Worm (Caenorhabditis elegans) whole organism, late embryonic: ENCODE measurements around the gene chtb-3.

Experiments used
- C08G9.2 ChIP-seq: sonication (generic microtip); optimal IDR thresholded peaks from 2 replicates; lab custom pipeline; 2016; ENCODE audit warnings: mild to moderate bottlenecking, missing genetic modification characterization, moderate library complexity, missing compliant biosample characterization
- T23F11.4 ChIP-seq: fragments of 200-800 bp; sonication (Bioruptor generic); optimal IDR thresholded peaks from 2 replicates; lab custom pipeline; 2018; ENCODE audit warnings: mild to moderate bottlenecking, missing genetic modification characterization, missing compliant biosample characterization
- ama-1 ChIP-seq: fragments of 150-350 bp; optimal IDR thresholded peaks from 2 replicates; lab custom pipeline; 2014
- dmd-4 ChIP-seq: sonication (generic microtip); optimal IDR thresholded peaks from 2 replicates; lab custom pipeline; 2016; ENCODE audit warnings: borderline replicate concordance, missing genetic modification characterization, missing compliant biosample characterization
- nfya-1 ChIP-seq: sonication (generic microtip); optimal IDR thresholded peaks from 2 replicates; lab custom pipeline; 2017; ENCODE audit warnings: missing genetic modification characterization, mild to moderate bottlenecking, missing compliant biosample characterization, antibody characterized with exemption, moderate library complexity
- nhr-11 ChIP-seq: fragments of 150-350 bp; optimal IDR thresholded peaks from 2 replicates; lab custom pipeline; 2014; ENCODE audit warnings: missing biosample characterization, missing genetic modification characterization

- no peak for TF ChIP-seq nfya-1 (tag; lab: Kevin White, UChicago)
- no peak for TF ChIP-seq C08G9.2 (tag; lab: Kevin White, UChicago)
- no peak for TF ChIP-seq dmd-4 (tag; lab: Kevin White, UChicago)
- TF ChIP-seq nhr-11: no peak
- no peak for TF ChIP-seq ama-1 (lab: Kevin White, UChicago)
- TF ChIP-seq T23F11.4 (GFP tag; lab: Kevin White, UChicago): no peak
These were observed 45.2 kb downstream of the chtb-3 start for ce11 chrX:6274270-6274669.
